Fruit fly (Drosophila melanogaster) whole organism, pupa: Measurements from ENCODE around the gene CG5500.

Experiments used
- CG10348 ChIP-seq: fragments of 200-800 bp; sonication (Bioruptor generic); IDR thresholded peaks from 2 replicates; pipeline ENCODE4 v1.3.6; 2022; ENCODE audit warnings: missing biosample characterization, missing genetic modification characterization
- CG12605 ChIP-seq: fragments of 200-800 bp; sonication (Bioruptor generic); IDR thresholded peaks from 2 replicates; pipeline ENCODE4 v1.3.6; 2022; ENCODE audit warnings: missing biosample characterization, missing genetic modification characterization
- CG13204 ChIP-seq: fragments of 200-800 bp; sonication (Bioruptor generic); optimal IDR thresholded peaks from 2 replicates; lab custom pipeline; 2018; ENCODE audit warnings: missing biosample characterization, mild to moderate bottlenecking, missing genetic modification characterization, moderate library complexity
- CG14655 ChIP-seq: fragments of 200-800 bp; sonication (Bioruptor generic); optimal IDR thresholded peaks from 3 replicates; lab custom pipeline; 2017; ENCODE audit warnings: mild to moderate bottlenecking, missing biosample characterization, missing genetic modification reagents, missing genetic modification characterization
- CG15710 ChIP-seq: fragments of 200-800 bp; sonication (Bioruptor generic); optimal IDR thresholded peaks from 2 replicates; lab custom pipeline; 2018; ENCODE audit warnings: missing biosample characterization, mild to moderate bottlenecking, missing genetic modification characterization, moderate library complexity
- CG17806 ChIP-seq: fragments of 200-800 bp; sonication (Bioruptor generic); optimal IDR thresholded peaks from 2 replicates; lab custom pipeline; 2018; ENCODE audit warnings: missing biosample characterization, mild to moderate bottlenecking, missing genetic modification characterization, moderate library complexity
- CG32121 ChIP-seq: fragments of 200-800 bp; sonication (Bioruptor generic); IDR thresholded peaks from 2 replicates; pipeline ENCODE4 v1.3.6; 2022; ENCODE audit warnings: missing biosample characterization, missing genetic modification characterization
- CG34367 ChIP-seq: fragments of 200-800 bp; sonication (Bioruptor generic); optimal IDR thresholded peaks from 2 replicates; lab custom pipeline; 2018; ENCODE audit warnings: missing biosample characterization, mild to moderate bottlenecking, missing genetic modification characterization
- CG4496 ChIP-seq: fragments of 200-800 bp; sonication (Bioruptor generic); IDR thresholded peaks from 3 replicates; pipeline ENCODE4 v1.3.6; 2022; ENCODE audit warnings: missing biosample characterization, missing genetic modification characterization
- CG8159 ChIP-seq: fragments of 200-800 bp; sonication (Bioruptor generic); optimal IDR thresholded peaks from 3 replicates; lab custom pipeline; 2018; ENCODE audit warnings: missing biosample characterization, mild to moderate bottlenecking, missing genetic modification characterization, moderate library complexity
- CG8301 ChIP-seq: fragments of 200-800 bp; sonication (Bioruptor generic); optimal IDR thresholded peaks from 2 replicates; lab custom pipeline; 2018; ENCODE audit warnings: missing biosample characterization, mild to moderate bottlenecking, missing genetic modification characterization
- CG9948 ChIP-seq: fragments of 200-800 bp; sonication (Bioruptor generic); optimal IDR thresholded peaks from 2 replicates; lab custom pipeline; 2018; ENCODE audit warnings: missing biosample characterization, mild to moderate bottlenecking, missing genetic modification characterization, moderate library complexity
- D1 ChIP-seq: fragments of 200-800 bp; sonication (Bioruptor generic); optimal IDR thresholded peaks from 2 replicates; lab custom pipeline; 2018; ENCODE audit warnings: missing biosample characterization, mild to moderate bottlenecking, missing genetic modification characterization, moderate library complexity
- EcR ChIP-seq: fragments of 200-800 bp; sonication (Bioruptor generic); optimal IDR thresholded peaks from 3 replicates; lab custom pipeline; 2019; ENCODE audit warnings: missing biosample characterization, missing genetic modification characterization, mild to moderate bottlenecking, moderate library complexity, missing genetic modification reagents
- Ets98B ChIP-seq: fragments of 200-800 bp; sonication (Bioruptor generic); IDR thresholded peaks from 2 replicates; pipeline ENCODE4 v1.3.6; 2022; ENCODE audit warnings: missing biosample characterization, missing genetic modification characterization
- Pif1A ChIP-seq: fragments of 200-800 bp; sonication (Bioruptor generic); optimal IDR thresholded peaks from 3 replicates; lab custom pipeline; 2016; ENCODE audit warnings: missing biosample characterization, missing genetic modification characterization
- Pif1B ChIP-seq: fragments of 200-800 bp; sonication (Bioruptor generic); optimal IDR thresholded peaks from 3 replicates; lab custom pipeline; 2016; ENCODE audit warnings: missing biosample characterization, missing genetic modification characterization
- Snoo ChIP-seq: fragments of 200-800 bp; sonication (Bioruptor generic); optimal IDR thresholded peaks from 3 replicates; lab custom pipeline; 2017; ENCODE audit warnings: missing biosample characterization, mild to moderate bottlenecking, missing genetic modification characterization, inconsistent platforms
- fd96Ca ChIP-seq: fragments of 200-800 bp; sonication (Bioruptor generic); IDR thresholded peaks from 3 replicates; pipeline ENCODE4 v1.3.6; 2022; ENCODE audit warnings: missing biosample characterization, missing genetic modification characterization
- gl ChIP-seq: fragments of 200-800 bp; sonication (Bioruptor generic); optimal IDR thresholded peaks from 2 replicates; lab custom pipeline; 2018; ENCODE audit warnings: missing biosample characterization, mild to moderate bottlenecking, missing genetic modification characterization
- rn ChIP-seq: fragments of 200-800 bp; sonication (Bioruptor generic); IDR thresholded peaks from 2 replicates; pipeline ENCODE4 v1.3.6; 2022; ENCODE audit warnings: missing biosample characterization, missing genetic modification characterization

CG5500 gene

DNA sequence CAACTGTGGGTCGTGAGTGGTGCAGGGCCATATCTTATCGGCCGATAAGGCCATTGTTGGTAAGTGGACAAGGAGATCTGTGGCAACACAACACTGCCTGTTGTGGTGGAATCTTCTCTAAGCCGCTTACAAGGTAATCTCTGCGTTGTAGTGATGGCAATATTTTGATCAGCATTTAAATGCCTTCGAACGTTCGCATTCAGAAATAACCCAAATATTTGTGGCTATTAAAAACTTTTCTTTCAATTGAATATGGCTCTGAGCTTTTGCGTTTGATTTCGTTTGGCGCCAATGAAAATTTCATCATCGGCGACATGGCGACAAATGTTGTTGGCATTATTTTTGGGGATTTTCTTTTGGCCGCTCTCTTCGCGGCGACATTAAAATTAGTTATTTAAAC lies 14.1 kb downstream of the CG5500 start:
- TF ChIP-seq rn, result no peak
- TF ChIP-seq Snoo, result no peak
- TF ChIP-seq Ets98B (GFP tag; lab: Robert Waterston, UW), result no peak
- no peak for TF ChIP-seq CG32121 (GFP tag; lab: Robert Waterston, UW)
- no peak for TF ChIP-seq D1
- no peak for TF ChIP-seq CG15710 (tag; lab: Kevin White, UChicago)
- no peak for TF ChIP-seq EcR
- no peak for TF ChIP-seq CG8301 (tag; lab: Kevin White, UChicago)
- no peak for TF ChIP-seq CG14655
- no peak for TF ChIP-seq CG12605 (GFP tag; lab: Robert Waterston, UW)
- TF ChIP-seq CG10348 (GFP tag; lab: Robert Waterston, UW), result no peak
- TF ChIP-seq fd96Ca (GFP tag; lab: Robert Waterston, UW), result no peak
- no peak for TF ChIP-seq CG17806 (tag; lab: Kevin White, UChicago)
- TF ChIP-seq CG13204 (GFP tag; lab: Kevin White, UChicago), result no peak
- no peak for TF ChIP-seq CG9948
- TF ChIP-seq Pif1B, result no peak
- TF ChIP-seq gl (tag; lab: Kevin White, UChicago), result no peak
- TF ChIP-seq, all 21 proteins: peak for 0

- TF ChIP-seq CG8159 (tag; lab: Kevin White, UChicago) (no peak), CG10348 (GFP tag; lab: Robert Waterston, UW) (peak; percentile 36; the same call in 1 of the 2 replicates), gl (tag; lab: Kevin White, UChicago) (peak; percentile 14), Pif1A (peak; percentile 40), CG13204 (GFP tag; lab: Kevin White, UChicago) (peak; percentile 27), Pif1B (peak; percentile 24), CG17806 (tag; lab: Kevin White, UChicago) (no peak), CG4496 (GFP tag; lab: Robert Waterston, UW) (peak; percentile 50; the same call in 1 of the 3 replicates), CG15710 (tag; lab: Kevin White, UChicago) (peak; percentile 72), CG9948 (peak; percentile 34), CG8301 (tag; lab: Kevin White, UChicago) (peak; percentile 1), EcR (peak; percentile 80), rn (no peak), Snoo (no peak), CG12605 (GFP tag; lab: Robert Waterston, UW) (no peak), D1 (no peak), fd96Ca (GFP tag; lab: Robert Waterston, UW) (peak; percentile 60; the same call in 2 of the 3 replicates), CG32121 (GFP tag; lab: Robert Waterston, UW) (peak; percentile 26; the same call in 1 of the 2 replicates), Ets98B (GFP tag; lab: Robert Waterston, UW) (peak; percentile 24; the same call in 1 of the 2 replicates), CG34367 (tag; lab: Kevin White, UChicago) (peak; percentile 47), CG14655 (peak; percentile 39)
Observed at dm6 chr3R:26892764-26893163, 16.3 kb downstream of the CG5500 start.

DNA sequence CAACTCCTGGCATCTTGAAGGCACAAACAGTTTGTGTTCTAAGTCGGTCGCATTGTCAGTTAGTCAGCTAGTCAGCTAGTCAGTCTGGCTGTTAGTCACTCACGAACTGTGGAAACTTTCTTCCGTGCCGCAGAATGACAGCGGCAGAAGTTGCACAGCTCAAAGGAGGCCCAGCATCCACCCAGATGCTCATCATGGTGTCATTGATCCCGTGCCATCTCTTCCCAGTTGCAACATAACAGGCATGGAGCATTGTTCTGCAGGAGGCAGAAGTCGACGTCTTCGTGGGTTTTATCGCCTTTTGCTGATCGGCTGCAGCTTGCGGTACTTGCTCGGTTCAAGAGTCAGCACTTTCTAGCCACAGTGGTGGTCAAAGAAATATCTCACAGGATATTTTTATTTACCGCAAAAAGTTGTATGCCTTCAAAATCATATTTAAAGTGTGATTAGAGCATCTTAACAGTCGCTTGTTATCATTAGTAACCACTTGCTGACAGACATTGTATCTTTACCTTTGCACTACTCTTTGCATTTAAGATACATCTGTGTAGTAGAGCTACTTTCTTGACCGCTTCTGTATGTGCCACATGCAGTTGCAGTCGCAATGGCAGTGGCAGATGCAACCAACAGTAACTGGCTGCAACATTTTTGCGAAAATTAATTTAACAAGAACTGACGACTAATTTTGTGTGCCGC lies 17.3 kb downstream of the CG5500 start:
- TF ChIP-seq CG9948 (peak; percentile 42), D1 (no peak), CG17806 (tag; lab: Kevin White, UChicago) (peak; percentile 38), Snoo (peak; percentile 18), CG12605 (GFP tag; lab: Robert Waterston, UW) (peak; percentile 25; the same call in 1 of the 2 replicates), Pif1B (no peak), Ets98B (GFP tag; lab: Robert Waterston, UW) (peak; percentile 30; the same call in 1 of the 2 replicates), CG8301 (tag; lab: Kevin White, UChicago) (peak; percentile 80), rn (no peak), gl (tag; lab: Kevin White, UChicago) (no peak), EcR (peak; percentile 78), Pif1A (peak; percentile 40), CG10348 (GFP tag; lab: Robert Waterston, UW) (no peak), CG8159 (tag; lab: Kevin White, UChicago) (peak; percentile 43), fd96Ca (GFP tag; lab: Robert Waterston, UW) (peak; percentile 52; the same call in 1 of the 3 replicates), CG13204 (GFP tag; lab: Kevin White, UChicago) (no peak), CG15710 (tag; lab: Kevin White, UChicago) (peak; percentile 29), CG4496 (GFP tag; lab: Robert Waterston, UW) (no peak), CG32121 (GFP tag; lab: Robert Waterston, UW) (no peak), CG34367 (tag; lab: Kevin White, UChicago) (peak; percentile 13), CG14655 (peak; percentile 82)

DNA sequence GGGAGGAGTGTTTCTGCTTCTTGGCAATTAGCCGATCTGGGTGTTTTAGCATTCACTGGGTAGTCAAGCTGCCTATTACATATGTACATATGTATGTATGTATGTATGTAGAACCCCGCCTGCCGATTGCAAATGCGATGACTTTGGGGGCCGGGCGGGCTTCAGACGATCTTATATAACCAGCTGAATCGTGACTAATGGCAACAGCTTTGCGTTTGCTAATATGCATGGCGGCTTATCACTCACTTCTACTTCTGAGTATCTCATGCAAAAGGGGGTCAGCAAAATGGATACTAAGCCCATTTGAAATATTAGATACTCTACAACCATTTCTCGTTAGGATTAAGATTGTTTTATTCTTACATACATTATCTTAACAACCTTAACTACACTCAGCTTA lies 19.8 kb downstream of the CG5500 start:
- TF ChIP-seq gl (tag; lab: Kevin White, UChicago), result no peak
- TF ChIP-seq CG4496 (GFP tag; lab: Robert Waterston, UW), result no peak
- no peak for TF ChIP-seq D1
- no peak for TF ChIP-seq EcR
- TF ChIP-seq CG32121 (GFP tag; lab: Robert Waterston, UW), result no peak
- TF ChIP-seq CG34367 (tag; lab: Kevin White, UChicago), result no peak
- no peak for TF ChIP-seq CG12605 (GFP tag; lab: Robert Waterston, UW)
- no peak for TF ChIP-seq rn
- TF ChIP-seq Pif1A, result no peak
- TF ChIP-seq CG8159 (tag; lab: Kevin White, UChicago), result no peak
- TF ChIP-seq Ets98B (GFP tag; lab: Robert Waterston, UW), result no peak
- TF ChIP-seq CG17806 (tag; lab: Kevin White, UChicago), result no peak
- no peak for TF ChIP-seq fd96Ca (GFP tag; lab: Robert Waterston, UW)
- TF ChIP-seq, all 21 proteins: peak for 0

- TF ChIP-seq CG8159 (tag; lab: Kevin White, UChicago), result no peak
- no peak for TF ChIP-seq fd96Ca (GFP tag; lab: Robert Waterston, UW)
- no peak for TF ChIP-seq gl (tag; lab: Kevin White, UChicago)
- TF ChIP-seq D1, result no peak
- TF ChIP-seq EcR, result no peak
- no peak for TF ChIP-seq CG9948
Observed at dm6 chr3R:26897302-26897701, 20.9 kb downstream of the CG5500 start.
